Worm (Caenorhabditis elegans) whole organism, L4 larva: ENCODE data around the gene lem-2.
A peak's percentile ranks its signal among the peaks of the same experiment; 100 is the strongest.

Experiments
- D1046.2 ChIP-seq: fragments of 200-800 bp; sonication (Bioruptor generic); IDR thresholded peaks from 2 replicates; pipeline ENCODE4 v1.3.6; 2022; ENCODE audit warnings: missing genetic modification characterization, missing compliant biosample characterization
- F49E8.2 ChIP-seq: sonication (generic microtip); optimal IDR thresholded peaks from 2 replicates; lab custom pipeline; 2016; ENCODE audit warnings: missing compliant biosample characterization, mild to moderate bottlenecking, missing genetic modification characterization, borderline replicate concordance
- T20F7.1 ChIP-seq: fragments of 200-800 bp; sonication (Bioruptor generic); optimal IDR thresholded peaks from 2 replicates; lab custom pipeline; 2018; ENCODE audit warnings: mild to moderate bottlenecking, missing genetic modification characterization, missing compliant biosample characterization
- T26A8.4 ChIP-seq: fragments of 200-800 bp; sonication (Bioruptor generic); IDR thresholded peaks from 2 replicates; pipeline ENCODE4 v1.3.6; 2022; ENCODE audit warnings: missing genetic modification characterization, missing compliant biosample characterization
- Y48G9A.11 ChIP-seq: fragments of 200-800 bp; sonication (Bioruptor generic); IDR thresholded peaks from 2 replicates; pipeline ENCODE4 v1.3.6; 2022; ENCODE audit warnings: missing genetic modification reagents, missing genetic modification characterization, missing compliant biosample characterization
- ZK337.2 ChIP-seq: fragments of 200-800 bp; sonication (Bioruptor generic); IDR thresholded peaks from 2 replicates; pipeline ENCODE4 v1.3.6; 2022; ENCODE audit warnings: missing genetic modification reagents, missing genetic modification characterization, missing compliant biosample characterization
- aha-1 ChIP-seq: fragments of 150-350 bp; peaks from one replicate; lab custom pipeline; 2014; ENCODE audit warnings: missing biosample characterization, missing genetic modification characterization
- aly-2 ChIP-seq: sonication (generic microtip); optimal IDR thresholded peaks from 2 replicates; lab custom pipeline; 2018; ENCODE audit warnings: missing biosample characterization, missing genetic modification characterization
- attf-4 ChIP-seq: sonication (generic microtip); optimal IDR thresholded peaks from 3 replicates; lab custom pipeline; 2017; ENCODE audit warnings: missing biosample characterization, missing genetic modification characterization
- ceh-20 ChIP-seq: fragments of 200-800 bp; sonication (Bioruptor generic); IDR thresholded peaks from 2 replicates; pipeline ENCODE4 v1.3.6; 2022; ENCODE audit warnings: missing genetic modification reagents, missing genetic modification characterization, missing compliant biosample characterization
- ceh-32 ChIP-seq: sonication (generic microtip); optimal IDR thresholded peaks from 2 replicates; lab custom pipeline; 2016; ENCODE audit warnings: mild to moderate bottlenecking, missing genetic modification characterization, missing compliant biosample characterization; ENCODE audit not compliant: poor library complexity
- ceh-82 ChIP-seq: sonication (generic microtip); optimal IDR thresholded peaks from 2 replicates; lab custom pipeline; 2017; ENCODE audit warnings: missing biosample characterization, missing genetic modification characterization
- ctbp-1 ChIP-seq: fragments of 200-800 bp; sonication (Bioruptor generic); IDR thresholded peaks from 2 replicates; pipeline ENCODE4 v1.3.6; 2022; ENCODE audit warnings: missing genetic modification reagents, missing genetic modification characterization, missing compliant biosample characterization
- dpl-1 ChIP-seq: fragments of 150-350 bp; optimal IDR thresholded peaks from 2 replicates; lab custom pipeline; 2014; ENCODE audit warnings: missing biosample characterization, missing genetic modification reagents, missing genetic modification characterization
- dve-1 ChIP-seq: sonication (generic microtip); optimal IDR thresholded peaks from 2 replicates; lab custom pipeline; 2017; ENCODE audit warnings: antibody characterized with exemption, mild to moderate bottlenecking, missing genetic modification characterization, missing compliant biosample characterization; ENCODE audit not compliant: insufficient read depth
- egl-27 ChIP-seq: sonication (generic microtip); optimal IDR thresholded peaks from 3 replicates; lab custom pipeline; 2017; ENCODE audit warnings: missing biosample characterization, missing genetic modification reagents, missing genetic modification characterization
- hif-1 ChIP-seq, 2 experiments: sonication (generic microtip); optimal IDR thresholded peaks; 2 replicates each; lab custom pipeline; 2016 to 2017; ENCODE audit warnings: missing compliant biosample characterization in 2 of 2, missing genetic modification characterization in 2 of 2, missing genetic modification reagents in 2 of 2, missing genotype in 2 of 2, mild to moderate bottlenecking in 1 of 2
- hlh-11 ChIP-seq: fragments of 200-800 bp; sonication (Bioruptor generic); optimal IDR thresholded peaks from 2 replicates; lab custom pipeline; 2018; ENCODE audit warnings: mild to moderate bottlenecking, missing genetic modification characterization, missing compliant biosample characterization
- hlh-30 ChIP-seq: sonication (generic microtip); optimal IDR thresholded peaks from 2 replicates; lab custom pipeline; 2017; ENCODE audit warnings: antibody characterized with exemption, mild to moderate bottlenecking, missing genetic modification characterization, missing compliant biosample characterization; ENCODE audit not compliant: insufficient read depth
- hmg-1.1 ChIP-seq: fragments of 200-800 bp; sonication (Bioruptor generic); IDR thresholded peaks from 2 replicates; pipeline ENCODE4 v1.3.6; 2022; ENCODE audit warnings: missing genetic modification reagents, missing genetic modification characterization, missing compliant biosample characterization
- jun-1 ChIP-seq: fragments of 150-350 bp; optimal IDR thresholded peaks from 2 replicates; lab custom pipeline; 2014; ENCODE audit warnings: missing biosample characterization, missing genetic modification reagents, missing genetic modification characterization
- lin-38 ChIP-seq: fragments of 200-800 bp; sonication (Bioruptor generic); IDR thresholded peaks from 2 replicates; pipeline ENCODE4 v1.3.6; 2022; ENCODE audit warnings: missing genetic modification reagents, missing genetic modification characterization, missing compliant biosample characterization
- lin-39 ChIP-seq: fragments of 150-350 bp; optimal IDR thresholded peaks from 2 replicates; lab custom pipeline; 2014; ENCODE audit warnings: missing biosample characterization, missing genetic modification reagents, missing genetic modification characterization
- lsy-2 ChIP-seq, 2 experiments: fragments of 150-350 bp in 1 of 2; sonication (generic microtip) in 1 of 2; optimal IDR thresholded peaks; 2 replicates each; lab custom pipeline; 2014 to 2017; ENCODE audit warnings: missing biosample characterization in 2 of 2, missing genetic modification characterization in 2 of 2
- madf-9 ChIP-seq: fragments of 200-800 bp; sonication (Bioruptor generic); conservative IDR thresholded peaks from 2 replicates; pipeline ENCODE4 v1.3.6; 2022; ENCODE audit warnings: missing genetic modification reagents, missing genetic modification characterization, missing compliant biosample characterization
- mdl-1 ChIP-seq, 2 experiments: fragments of 150-350 bp in 1 of 2; sonication (generic microtip) in 1 of 2; optimal IDR thresholded peaks; 2 replicates each; lab custom pipeline; 2014 to 2017; ENCODE audit warnings: missing biosample characterization in 2 of 2, missing genetic modification characterization in 2 of 2
- mep-1 ChIP-seq: fragments of 150-350 bp; sonication (generic microtip); optimal IDR thresholded peaks from 3 replicates; lab custom pipeline; 2014; ENCODE audit warnings: missing biosample characterization, missing genetic modification characterization
- mes-2 ChIP-seq: sonication (generic microtip); optimal IDR thresholded peaks from 2 replicates; lab custom pipeline; 2016; ENCODE audit warnings: missing genotype, mild to moderate bottlenecking, missing genetic modification characterization, missing compliant biosample characterization; ENCODE audit not compliant: poor library complexity, severe bottlenecking
- mxl-2 ChIP-seq: fragments of 200-800 bp; sonication (Bioruptor generic); conservative IDR thresholded peaks from 2 replicates; pipeline ENCODE4 v1.3.6; 2022; ENCODE audit warnings: missing genetic modification reagents, missing genetic modification characterization, missing compliant biosample characterization
- mxl-3 ChIP-seq: fragments of 200-800 bp; sonication (Bioruptor generic); optimal IDR thresholded peaks from 2 replicates; lab custom pipeline; 2018; ENCODE audit warnings: mild to moderate bottlenecking, missing genetic modification characterization, missing compliant biosample characterization
- nhr-10 ChIP-seq: fragments of 150-350 bp; optimal IDR thresholded peaks from 2 replicates; lab custom pipeline; 2014; ENCODE audit warnings: missing biosample characterization, missing genetic modification characterization
- nhr-102 ChIP-seq: sonication (generic microtip); optimal IDR thresholded peaks from 2 replicates; lab custom pipeline; 2016; ENCODE audit warnings: mild to moderate bottlenecking, missing genetic modification characterization, moderate library complexity, missing compliant biosample characterization
- nhr-11 ChIP-seq: fragments of 150-350 bp; optimal IDR thresholded peaks from 2 replicates; lab custom pipeline; 2014; ENCODE audit warnings: missing biosample characterization, missing genetic modification characterization
- nhr-25 ChIP-seq: sonication (generic microtip); optimal IDR thresholded peaks from 2 replicates; lab custom pipeline; 2017; ENCODE audit warnings: missing genetic modification characterization, mild to moderate bottlenecking, missing compliant biosample characterization, antibody characterized with exemption, moderate library complexity, borderline replicate concordance; ENCODE audit not compliant: insufficient read depth
- nhr-28 ChIP-seq: fragments of 150-350 bp; optimal IDR thresholded peaks from 2 replicates; lab custom pipeline; 2014; ENCODE audit warnings: missing biosample characterization, missing genetic modification characterization
- nhr-6 ChIP-seq: fragments of 150-350 bp; optimal IDR thresholded peaks from 2 replicates; lab custom pipeline; 2014; ENCODE audit warnings: missing biosample characterization, missing genetic modification characterization
- nhr-77 ChIP-seq: fragments of 150-350 bp; optimal IDR thresholded peaks from 2 replicates; lab custom pipeline; 2014; ENCODE audit warnings: missing biosample characterization, missing genetic modification characterization
- pha-4 ChIP-seq, 2 experiments: fragments of 150-350 bp in 1 of 2; fragments of 200-800 bp in 1 of 2; sonication (Bioruptor generic) in 1 of 2; IDR thresholded peaks in 1 of 2; optimal IDR thresholded peaks in 1 of 2; 2 replicates each; pipeline versions ENCODE4 v1.3.6 to Lab custom; 2014 to 2022; ENCODE audit warnings: missing genetic modification characterization in 2 of 2, missing genetic modification reagents in 2 of 2, missing biosample characterization in 1 of 2, missing compliant biosample characterization in 1 of 2
- pqm-1 ChIP-seq: sonication (generic microtip); optimal IDR thresholded peaks from 2 replicates; lab custom pipeline; 2017; ENCODE audit warnings: missing biosample characterization, missing genetic modification characterization
- rbr-2 ChIP-seq: sonication (generic microtip); optimal IDR thresholded peaks from 2 replicates; lab custom pipeline; 2016; ENCODE audit warnings: missing genotype, missing genetic modification characterization, missing compliant biosample characterization
- saeg-2 ChIP-seq: fragments of 200-800 bp; sonication (Bioruptor generic); IDR thresholded peaks from 2 replicates; pipeline ENCODE4 v1.3.6; 2022; ENCODE audit warnings: missing genetic modification reagents, missing genetic modification characterization, missing compliant biosample characterization
- set-16 ChIP-seq: fragments of 200-800 bp; sonication (Bioruptor generic); IDR thresholded peaks from 2 replicates; pipeline ENCODE4 v1.3.6; 2022; ENCODE audit warnings: missing genetic modification reagents, missing genetic modification characterization, missing compliant biosample characterization
- tag-97 ChIP-seq: fragments of 200-800 bp; sonication (Bioruptor generic); IDR thresholded peaks from 2 replicates; pipeline ENCODE4 v1.3.6; 2022; ENCODE audit warnings: missing genetic modification characterization, missing compliant biosample characterization
- unc-130 ChIP-seq: sonication (generic microtip); optimal IDR thresholded peaks from 2 replicates; lab custom pipeline; 2016; ENCODE audit warnings: missing genetic modification reagents, missing genetic modification characterization, missing compliant biosample characterization
- unc-39 ChIP-seq: sonication (generic microtip); optimal IDR thresholded peaks from 2 replicates; lab custom pipeline; 2017; ENCODE audit warnings: missing biosample characterization, missing genetic modification characterization
- unc-62 ChIP-seq, 3 experiments: fragments of 150-350 bp in 1 of 3; sonication (generic microtip); optimal IDR thresholded peaks in 2 of 3; peaks in 1 of 3; 1 replicate in 1 of 3; 2 replicates in 2 of 3; lab custom pipeline; 2014 to 2017; ENCODE audit warnings: missing biosample characterization in 3 of 3, missing genetic modification characterization in 3 of 3, missing genetic modification reagents in 3 of 3, missing genotype in 1 of 3
- vab-7 ChIP-seq: fragments of 200-800 bp; sonication (Bioruptor generic); IDR thresholded peaks from 2 replicates; pipeline ENCODE4 v1.3.6; 2022; ENCODE audit warnings: missing genetic modification reagents, missing genetic modification characterization, missing compliant biosample characterization
- zag-1 ChIP-seq: fragments of 150-350 bp; optimal IDR thresholded peaks from 2 replicates; lab custom pipeline; 2014; ENCODE audit warnings: missing biosample characterization, missing genetic modification characterization
- zip-2 ChIP-seq: fragments of 150-350 bp; optimal IDR thresholded peaks from 2 replicates; lab custom pipeline; 2014; ENCODE audit warnings: missing biosample characterization, missing genetic modification characterization

Gene lem-2

DNA sequence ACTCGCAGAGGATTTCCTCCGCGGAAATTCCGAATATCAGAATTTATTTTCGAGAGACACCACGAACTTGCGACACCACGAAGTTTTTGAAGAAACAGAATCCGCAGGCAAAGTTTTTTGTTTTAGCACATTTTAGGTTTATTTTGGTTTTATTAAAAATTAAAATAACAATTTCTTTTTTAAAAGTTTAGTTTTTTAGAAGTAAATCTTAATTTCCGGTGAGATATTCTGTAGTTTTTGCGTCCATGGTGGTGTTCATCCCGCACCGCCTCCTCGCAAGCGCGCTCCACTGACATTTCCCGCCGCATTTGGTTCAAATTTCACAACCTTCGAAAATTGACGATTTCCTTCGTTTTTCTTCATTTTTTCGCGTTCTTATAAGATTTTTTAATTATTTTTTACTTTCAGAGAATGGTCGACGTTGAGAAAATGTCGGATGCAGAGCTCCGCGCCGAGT, at the start of gene lem-2:
Gene lem-2, plus strand, starts transcription at position 407 of the 457 bp plus-strand sequence.
- TF ChIP-seq aha-1 (tag; lab: Kevin White, UChicago) (no peak), unc-39 (tag; lab: Kevin White, UChicago) (no peak), pha-4 (GFP tag; IDR thresholded peaks at IDR 0.05; lab: Robert Waterston, UW) (no peak), pha-4 (tag; optimal IDR thresholded peaks at IDR 0.05; lab: Kevin White, UChicago) (no peak), vab-7 (GFP tag; lab: Robert Waterston, UW) (peak; percentile 77), nhr-6 (peak; percentile 22), tag-97 (GFP tag; lab: Robert Waterston, UW) (no peak), nhr-28 (tag; lab: Kevin White, UChicago) (peak; percentile 45), ZK337.2 (GFP tag; lab: Robert Waterston, UW) (peak; percentile 70), rbr-2 (peak; percentile 73), pqm-1 (tag; lab: Kevin White, UChicago) (no peak), mxl-2 (GFP tag; lab: Robert Waterston, UW) (no peak), nhr-102 (tag; lab: Kevin White, UChicago) (no peak), unc-62 (GFP tag; optimal IDR thresholded peaks at IDR 0.05 in 1 of 2; lab: Kevin White, UChicago) (peak in 1 of 2 experiments; percentile 59), unc-62 (tag; optimal IDR thresholded peaks at IDR 0.05; lab: Kevin White, UChicago) (no peak), ceh-82 (no peak), hif-1 (tag; optimal IDR thresholded peaks at IDR 0.05; lab: Kevin White, UChicago) (peak in 1 of 2 experiments; percentile 92), mdl-1 (tag; optimal IDR thresholded peaks at IDR 0.05; lab: Kevin White, UChicago) (peak in 1 of 2 experiments; percentile 18), mep-1 (tag; lab: Kevin White, UChicago) (peak; percentile 73), hmg-1.1 (GFP tag; lab: Robert Waterston, UW) (peak; percentile 69), nhr-11 (tag; lab: Kevin White, UChicago) (peak; percentile 30), T26A8.4 (GFP tag; lab: Robert Waterston, UW) (no peak), aly-2 (tag; lab: Kevin White, UChicago) (no peak), mxl-3 (peak; percentile 30), dpl-1 (GFP tag; lab: Kevin White, UChicago) (peak; percentile 89), Y48G9A.11 (GFP tag; lab: Robert Waterston, UW) (no peak), ceh-20 (GFP tag; lab: Robert Waterston, UW) (no peak), zag-1 (tag; lab: Kevin White, UChicago) (no peak), lin-39 (tag; lab: Kevin White, UChicago) (no peak), ctbp-1 (GFP tag; lab: Robert Waterston, UW) (0 out of 2 replicates have a peak, but pooled peaks have one; percentile 36), mes-2 (tag; lab: Kevin White, UChicago) (peak; percentile 87), hlh-11 (tag; lab: Kevin White, UChicago) (peak; percentile 36), nhr-77 (tag; lab: Kevin White, UChicago) (peak; percentile 84), jun-1 (no peak), T20F7.1 (GFP tag; lab: Kevin White, UChicago) (no peak), nhr-25 (peak; percentile 1), dve-1 (peak; percentile 60), ceh-32 (tag; lab: Kevin White, UChicago) (no peak), unc-130 (GFP tag; lab: Kevin White, UChicago) (peak; percentile 83), lin-38 (peak; percentile 96), madf-9 (GFP tag; lab: Robert Waterston, UW) (0 out of 2 replicates have a peak, but pooled peaks have one; percentile 34), hlh-30 (peak; percentile 47), nhr-10 (tag; lab: Kevin White, UChicago) (no peak), egl-27 (tag; lab: Kevin White, UChicago) (no peak), F49E8.2 (tag; lab: Kevin White, UChicago) (peak; percentile 25), set-16 (no peak), D1046.2 (GFP tag; lab: Robert Waterston, UW) (0 out of 2 replicates have a peak, but pooled peaks have one; percentile 6), zip-2 (no peak), lsy-2 (tag; optimal IDR thresholded peaks at IDR 0.05; lab: Kevin White, UChicago) (peak; percentile 13 to 76), saeg-2 (GFP tag; lab: Robert Waterston, UW) (no peak), attf-4 (tag; lab: Kevin White, UChicago) (no peak)
